Worm (Caenorhabditis elegans): ENCODE measurements around the gene nhr-55.

nhr-55 gene

DNA sequence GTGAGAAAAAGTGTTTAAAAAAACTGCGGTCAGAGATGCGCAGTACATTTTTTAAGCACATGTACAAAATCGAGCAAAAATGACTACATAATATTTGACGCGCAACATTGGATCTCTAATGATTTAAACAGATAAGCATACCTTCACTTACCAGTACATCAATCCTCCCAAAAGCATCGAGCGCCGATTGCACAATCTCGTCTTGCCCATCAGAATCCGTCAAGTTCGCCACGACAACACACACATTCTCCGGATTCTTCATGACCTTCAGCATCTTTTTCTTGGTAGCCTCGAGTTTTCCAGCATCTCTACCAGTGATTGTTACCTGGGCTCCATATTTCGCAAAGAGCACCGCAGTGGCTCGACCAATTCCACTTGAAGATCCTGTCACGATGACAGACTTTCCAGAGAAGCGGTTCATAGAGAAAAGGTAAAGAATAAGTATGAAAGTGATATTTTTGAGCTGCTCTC, 24.9 kb downstream of the nhr-55 start, which contains the start of gene T01G6.10:
TSS of gene T01G6.10 (minus strand) at position 421 of the 471 bp plus-strand sequence.
- TF ChIP-seq zip-8 (tag; optimal IDR thresholded peaks at IDR 0.05) (no peak), M03D4.4 (tag; optimal IDR thresholded peaks at IDR 0.05) (no peak), pha-4 (tag; optimal IDR thresholded peaks at IDR 0.05) (no peak), mep-1 (tag; optimal IDR thresholded peaks at IDR 0.05) (no peak), nhr-237 (tag; optimal IDR thresholded peaks at IDR 0.05) (no peak), nhr-28 (tag; optimal IDR thresholded peaks at IDR 0.05) (no peak), tbx-8 (GFP tag; optimal IDR thresholded peaks at IDR 0.05) (no peak), cnd-1 (tag; optimal IDR thresholded peaks at IDR 0.05) (no peak), snpc-4 (tag; optimal IDR thresholded peaks at IDR 0.05) (no peak), drap-1 (GFP tag; optimal IDR thresholded peaks at IDR 0.05) (no peak), unc-120 (tag; optimal IDR thresholded peaks at IDR 0.05; ENCODE audit: poor library complexity, severe bottlenecking) (no peak), unc-62 (GFP tag; optimal IDR thresholded peaks at IDR 0.05) (no peak), mab-5 (tag; optimal IDR thresholded peaks at IDR 0.05) (no peak)

DNA sequence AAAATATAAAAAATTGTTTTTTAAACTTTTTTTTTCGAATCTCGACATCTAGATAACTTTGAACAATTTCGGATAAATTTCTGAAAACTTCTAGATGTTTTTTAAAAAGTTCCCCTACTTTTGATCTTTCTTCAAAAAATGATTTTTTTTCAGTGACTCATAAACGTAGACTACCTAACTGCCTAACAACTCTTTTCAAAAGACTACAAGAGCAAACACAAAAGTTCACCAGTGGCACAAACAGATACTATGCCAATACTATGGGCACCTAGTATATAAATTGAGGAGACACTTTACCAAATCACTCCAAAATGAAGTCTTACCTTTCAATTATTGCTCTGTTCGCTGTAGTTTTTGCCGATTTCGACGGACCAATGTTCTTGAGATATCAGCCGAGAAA, 25.8 kb downstream of the nhr-55 start, which contains the start of gene srlf-35:
TSS of gene srlf-35 (plus strand) at position 301 of the 400 bp plus-strand sequence.
- no peak for TF ChIP-seq sptf-1 (tag; optimal IDR thresholded peaks at IDR 0.05)
- TF ChIP-seq ztf-11 (tag; optimal IDR thresholded peaks at IDR 0.05): no peak
- TF ChIP-seq ces-1 (GFP tag; optimal IDR thresholded peaks at IDR 0.05): no peak
- no peak for TF ChIP-seq unc-120 (tag; optimal IDR thresholded peaks at IDR 0.05; ENCODE audit: poor library complexity, severe bottlenecking)
- no peak for TF ChIP-seq nhr-2 (tag; optimal IDR thresholded peaks at IDR 0.05)
- no peak for TF ChIP-seq hlh-1 (tag; optimal IDR thresholded peaks at IDR 0.05)
- TF ChIP-seq nhr-12 (tag; optimal IDR thresholded peaks at IDR 0.05): no peak
- no peak for TF ChIP-seq unc-62 (GFP tag; optimal IDR thresholded peaks at IDR 0.05)
- TF ChIP-seq lsy-2 (tag; optimal IDR thresholded peaks at IDR 0.05): no peak
- TF ChIP-seq mab-5 (tag; optimal IDR thresholded peaks at IDR 0.05): no peak

DNA sequence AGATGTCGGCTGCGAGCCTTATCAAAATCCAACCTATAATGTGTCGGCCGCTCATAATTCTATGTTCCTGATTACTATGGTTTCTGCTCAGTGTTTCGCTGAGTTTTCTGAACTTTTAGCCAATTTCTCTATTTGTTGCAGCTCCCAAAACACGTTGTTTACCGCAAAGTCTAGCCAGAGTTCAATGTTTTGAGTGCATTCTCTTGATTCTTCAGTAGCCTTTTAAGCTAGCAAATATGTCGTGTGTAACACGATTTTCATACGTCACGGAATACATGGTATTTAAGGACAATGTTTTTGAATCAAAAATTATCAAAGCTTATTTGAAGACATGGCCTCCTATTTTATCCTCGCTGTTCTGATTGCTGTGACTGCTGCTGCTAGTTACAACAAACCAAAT, 27.2 kb downstream of the nhr-55 start, which contains the start of gene srlf-19:
TSS of gene srlf-19 (plus strand) at position 301 of the 400 bp plus-strand sequence.
- TF ChIP-seq lsy-2 (tag; optimal IDR thresholded peaks at IDR 0.05): no peak
- no peak for TF ChIP-seq mls-2 (tag; optimal IDR thresholded peaks at IDR 0.05)
- no peak for TF ChIP-seq hlh-1 (tag; optimal IDR thresholded peaks at IDR 0.05)
- no peak for TF ChIP-seq pha-4 (tag; optimal IDR thresholded peaks at IDR 0.05)
- TF ChIP-seq lin-13 (tag; optimal IDR thresholded peaks at IDR 0.05): no peak
- TF ChIP-seq flh-1 (GFP tag; optimal IDR thresholded peaks at IDR 0.05): no peak
- no peak for TF ChIP-seq M03D4.4 (tag; optimal IDR thresholded peaks at IDR 0.05)
- TF ChIP-seq nhr-76 (tag; optimal IDR thresholded peaks at IDR 0.05): no peak
- no peak for TF ChIP-seq ztf-11 (tag; optimal IDR thresholded peaks at IDR 0.05)
- TF ChIP-seq elt-1 (tag; optimal IDR thresholded peaks at IDR 0.05; ENCODE audit: borderline replicate concordance, insufficient read depth): no peak

DNA sequence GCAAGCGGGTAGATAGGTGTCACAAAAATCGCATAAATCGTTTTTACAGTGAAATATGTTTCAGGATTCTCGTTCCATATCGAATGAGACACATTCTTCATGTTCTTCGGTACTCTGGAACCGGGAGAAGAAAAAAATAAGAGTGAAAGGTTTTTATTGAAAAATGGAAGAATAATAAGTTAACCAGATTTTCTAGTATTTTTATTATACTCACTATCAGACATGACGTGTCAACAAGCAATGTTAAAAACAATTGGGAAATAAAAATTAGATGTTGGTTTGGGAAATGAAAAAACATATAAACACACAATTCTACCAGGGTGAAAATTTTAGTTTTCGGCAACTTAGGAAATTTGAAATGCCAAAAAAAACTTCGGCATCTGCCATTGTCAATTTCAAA, 34.5 kb downstream of the nhr-55 start, which contains the start of gene srh-37:
TSS of gene srh-37 (minus strand) at position 101 of the 400 bp plus-strand sequence.
- TF ChIP-seq nhr-2 (tag; optimal IDR thresholded peaks at IDR 0.05): no peak
- TF ChIP-seq nhr-28 (tag; optimal IDR thresholded peaks at IDR 0.05): no peak
- TF ChIP-seq blmp-1 (tag; optimal IDR thresholded peaks at IDR 0.05): no peak
- TF ChIP-seq mab-5 (tag; optimal IDR thresholded peaks at IDR 0.05): no peak
- TF ChIP-seq nhr-12 (tag; optimal IDR thresholded peaks at IDR 0.05): no peak
- no peak for TF ChIP-seq cnd-1 (tag; optimal IDR thresholded peaks at IDR 0.05)
- no peak for TF ChIP-seq mep-1 (tag; optimal IDR thresholded peaks at IDR 0.05)
- no peak for TF ChIP-seq M03D4.4 (tag; optimal IDR thresholded peaks at IDR 0.05)

DNA sequence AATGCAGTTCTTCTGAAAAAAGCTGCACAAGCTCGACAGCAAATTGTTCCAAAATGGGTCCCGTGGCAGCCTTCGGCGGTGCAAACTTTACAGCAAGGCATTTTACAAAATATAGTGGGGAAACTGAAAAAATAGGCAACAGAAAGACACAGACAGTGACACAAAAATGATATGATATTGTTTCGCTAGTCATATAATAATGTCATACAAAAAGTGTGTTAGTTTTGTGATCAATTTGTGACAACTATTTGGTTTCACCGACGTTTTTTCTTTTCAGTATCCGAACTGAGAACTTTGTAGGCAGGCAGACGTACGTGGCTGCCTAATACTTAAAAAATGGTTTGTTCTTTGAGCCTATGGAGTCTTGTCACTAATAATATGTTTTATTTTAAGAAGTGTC, 41.5 kb downstream of the nhr-55 start, which contains the start of gene nhr-210:
TSS of gene nhr-210 (minus strand) at position 101 of the 400 bp plus-strand sequence.
- TF ChIP-seq nhr-76 (tag; optimal IDR thresholded peaks at IDR 0.05): no peak
- no peak for TF ChIP-seq nhr-12 (tag; optimal IDR thresholded peaks at IDR 0.05)
- no peak for TF ChIP-seq blmp-1 (tag; optimal IDR thresholded peaks at IDR 0.05)

DNA sequence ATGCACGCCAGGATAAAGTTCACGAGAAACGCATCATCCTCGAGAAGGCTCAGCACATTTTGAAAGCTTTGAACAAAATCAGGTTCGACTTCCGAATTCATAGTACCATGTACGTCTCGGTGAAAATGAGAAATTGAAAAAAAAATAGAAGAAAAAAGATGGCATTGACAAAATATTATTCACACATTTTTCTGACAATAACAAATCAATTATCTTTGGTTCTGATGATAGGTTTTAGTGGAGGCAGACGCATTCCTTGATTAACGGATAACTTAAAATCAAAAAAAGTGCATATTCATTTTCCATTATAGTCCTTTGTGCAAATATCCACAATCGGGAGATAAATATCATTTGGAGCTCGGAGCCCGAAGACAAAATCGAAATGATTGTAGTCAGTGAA, 43.6 kb downstream of the nhr-55 start, which contains the start of gene srw-107:
TSS of gene srw-107 (minus strand) at position 101 of the 400 bp plus-strand sequence.
- TF ChIP-seq sem-2 (GFP tag; optimal IDR thresholded peaks at IDR 0.05) (no peak), pha-4 (tag; optimal IDR thresholded peaks at IDR 0.05) (no peak), blmp-1 (tag; optimal IDR thresholded peaks at IDR 0.05) (no peak), mab-5 (tag; optimal IDR thresholded peaks at IDR 0.05) (no peak), ztf-11 (tag; optimal IDR thresholded peaks at IDR 0.05) (no peak), tbx-8 (GFP tag; optimal IDR thresholded peaks at IDR 0.05) (no peak), ces-1 (GFP tag; optimal IDR thresholded peaks at IDR 0.05) (no peak), zip-8 (tag; optimal IDR thresholded peaks at IDR 0.05) (no peak), flh-1 (GFP tag; optimal IDR thresholded peaks at IDR 0.05) (no peak), snpc-4 (tag; optimal IDR thresholded peaks at IDR 0.05) (no peak), mep-1 (tag; optimal IDR thresholded peaks at IDR 0.05) (no peak), ceh-43 (GFP tag; optimal IDR thresholded peaks at IDR 0.05) (no peak), hlh-1 (tag; optimal IDR thresholded peaks at IDR 0.05) (no peak), nhr-28 (tag; optimal IDR thresholded peaks at IDR 0.05) (no peak), lsy-2 (tag; optimal IDR thresholded peaks at IDR 0.05) (no peak)

All from whole organism, mixed stage, embryonic.